Fruit fly (Drosophila melanogaster) whole organism, embryonic: ENCODE data around the gene CG32425.

Experiments
- Adf1 ChIP-seq: fragments of 200-800 bp; sonication (Bioruptor generic); IDR thresholded peaks from 2 replicates; pipeline ENCODE4 v1.3.6; 2022; ENCODE audit warnings: missing biosample characterization, missing genetic modification characterization
- CG10209 ChIP-seq: fragments of 200-800 bp; sonication (Bioruptor generic); optimal IDR thresholded peaks from 3 replicates; lab custom pipeline; 2017; ENCODE audit warnings: missing biosample characterization, mild to moderate bottlenecking, missing genetic modification characterization, missing genetic modification reagents
- CG11560 ChIP-seq: fragments of 200-800 bp; sonication (Bioruptor generic); IDR thresholded peaks from 3 replicates; pipeline ENCODE4 v1.3.6; 2022; ENCODE audit warnings: missing biosample characterization, missing genetic modification characterization
- CG12299 ChIP-seq: fragments of 200-800 bp; sonication (Bioruptor generic); optimal IDR thresholded peaks from 2 replicates; lab custom pipeline; 2018; ENCODE audit warnings: missing biosample characterization, mild to moderate bottlenecking, missing genetic modification characterization
- CG12942 ChIP-seq: fragments of 200-800 bp; sonication (Bioruptor generic); optimal IDR thresholded peaks from 3 replicates; lab custom pipeline; 2016; ENCODE audit warnings: missing biosample characterization, missing genetic modification characterization
- CG13296 ChIP-seq: fragments of 200-800 bp; sonication (Bioruptor generic); optimal IDR thresholded peaks from 3 replicates; lab custom pipeline; 2018; ENCODE audit warnings: missing biosample characterization, mild to moderate bottlenecking, missing genetic modification characterization
- CG14667 ChIP-seq: fragments of 200-800 bp; sonication (Bioruptor generic); IDR thresholded peaks from 2 replicates; pipeline ENCODE4 v1.3.6; 2022; ENCODE audit warnings: missing biosample characterization, missing genetic modification characterization
- CG14965 ChIP-seq: fragments of 200-800 bp; sonication (Bioruptor generic); optimal IDR thresholded peaks from 2 replicates; lab custom pipeline; 2016; ENCODE audit warnings: missing biosample characterization, missing genetic modification characterization, borderline replicate concordance
- CG17359 ChIP-seq: fragments of 200-800 bp; sonication (Bioruptor generic); optimal IDR thresholded peaks from 3 replicates; lab custom pipeline; 2018; ENCODE audit warnings: missing biosample characterization, mild to moderate bottlenecking, missing genetic modification characterization, moderate library complexity
- CG18011 ChIP-seq: fragments of 200-800 bp; sonication (Bioruptor generic); optimal IDR thresholded peaks from 2 replicates; lab custom pipeline; 2017; ENCODE audit warnings: missing biosample characterization, missing genetic modification characterization, mild to moderate bottlenecking, moderate library complexity, missing genotype
- CG2712 ChIP-seq: fragments of 200-800 bp; optimal IDR thresholded peaks from 3 replicates; lab custom pipeline; 2019; ENCODE audit warnings: missing biosample characterization, mild to moderate bottlenecking, missing genetic modification characterization, moderate library complexity
- CG31388 ChIP-seq: fragments of 200-800 bp; sonication (Bioruptor generic); optimal IDR thresholded peaks from 2 replicates; lab custom pipeline; 2016; ENCODE audit warnings: missing biosample characterization, missing genetic modification characterization
- CG3847 ChIP-seq: fragments of 200-800 bp; sonication (Bioruptor generic); IDR thresholded peaks from 2 replicates; pipeline ENCODE4 v1.3.6; 2022; ENCODE audit warnings: missing biosample characterization, missing genetic modification characterization
- CG6683 ChIP-seq: fragments of 200-800 bp; sonication (Bioruptor generic); optimal IDR thresholded peaks from 2 replicates; lab custom pipeline; 2017; ENCODE audit warnings: missing biosample characterization, mild to moderate bottlenecking, missing genetic modification characterization, missing genetic modification reagents
- CG6689 ChIP-seq: fragments of 200-800 bp; sonication (Bioruptor generic); IDR thresholded peaks from 2 replicates; pipeline ENCODE4 v1.3.6; 2022; ENCODE audit warnings: missing biosample characterization, missing genetic modification characterization
- CG7839 ChIP-seq: fragments of 200-800 bp; sonication (Bioruptor generic); optimal IDR thresholded peaks from 3 replicates; lab custom pipeline; 2018; ENCODE audit warnings: missing biosample characterization, mild to moderate bottlenecking, missing genetic modification characterization, moderate library complexity
- CG7963 ChIP-seq: fragments of 200-800 bp; sonication (Bioruptor generic); IDR thresholded peaks from 3 replicates; pipeline ENCODE4 v1.3.6; 2022; ENCODE audit warnings: missing biosample characterization, missing genetic modification characterization; ENCODE audit not compliant: partially characterized antibody
- CG7987 ChIP-seq: fragments of 200-800 bp; sonication (Bioruptor generic); optimal IDR thresholded peaks from 2 replicates; lab custom pipeline; 2018; ENCODE audit warnings: missing biosample characterization, mild to moderate bottlenecking, missing genetic modification characterization, moderate library complexity
- CG8359 ChIP-seq: fragments of 200-800 bp; sonication (Bioruptor generic); optimal IDR thresholded peaks from 2 replicates; lab custom pipeline; 2017; ENCODE audit warnings: missing biosample characterization, mild to moderate bottlenecking, missing genetic modification characterization, borderline replicate concordance
- CG8478 ChIP-seq: fragments of >200 bp; optimal IDR thresholded peaks from 2 replicates; lab custom pipeline; 2018
- D ChIP-seq, 2 experiments: fragments of 200-800 bp in 1 of 2; fragments of >200 bp in 1 of 2; sonication (Bioruptor generic) in 1 of 2; optimal IDR thresholded peaks; 2 replicates in 1 of 2; 3 replicates in 1 of 2; lab custom pipeline; 2017; ENCODE audit warnings: mild to moderate bottlenecking in 1 of 2, missing biosample characterization in 1 of 2, missing genetic modification characterization in 1 of 2, missing genetic modification reagents in 1 of 2
- Doc3 ChIP-seq: fragments of 200-800 bp; sonication (Bioruptor generic); IDR thresholded peaks from 3 replicates; pipeline ENCODE4 v1.3.6; 2022; ENCODE audit warnings: missing biosample characterization, missing genetic modification characterization; ENCODE audit not compliant: partially characterized antibody
- Hey ChIP-seq: fragments of 200-800 bp; sonication (Bioruptor generic); optimal IDR thresholded peaks from 3 replicates; lab custom pipeline; 2018; ENCODE audit warnings: missing biosample characterization, mild to moderate bottlenecking, missing genetic modification characterization
- Meics ChIP-seq: fragments of 200-800 bp; sonication (Bioruptor generic); optimal IDR thresholded peaks from 2 replicates; lab custom pipeline; 2017; ENCODE audit warnings: missing biosample characterization, mild to moderate bottlenecking, missing genetic modification characterization
- Neu2 ChIP-seq: fragments of 200-800 bp; sonication (Bioruptor generic); optimal IDR thresholded peaks from 3 replicates; lab custom pipeline; 2016; ENCODE audit warnings: missing biosample characterization, missing genetic modification characterization, borderline replicate concordance
- Opbp ChIP-seq: fragments of 200-800 bp; sonication (Bioruptor generic); IDR thresholded peaks from 3 replicates; pipeline ENCODE4 v1.3.6; 2022; ENCODE audit warnings: missing biosample characterization, missing genetic modification characterization; ENCODE audit not compliant: partially characterized antibody
- Rx ChIP-seq: fragments of 200-800 bp; sonication (Bioruptor generic); IDR thresholded peaks from 2 replicates; pipeline ENCODE4 v1.3.6; 2022; ENCODE audit warnings: missing biosample characterization, missing genetic modification characterization
- Spps ChIP-seq: fragments of 200-800 bp; sonication (Bioruptor generic); optimal IDR thresholded peaks from 2 replicates; lab custom pipeline; 2018; ENCODE audit warnings: missing biosample characterization, mild to moderate bottlenecking, missing genetic modification characterization
- bab2 ChIP-seq: fragments of 200-800 bp; sonication (Bioruptor generic); optimal IDR thresholded peaks from 2 replicates; lab custom pipeline; 2016; ENCODE audit warnings: missing biosample characterization, missing genetic modification characterization
- caup ChIP-seq: fragments of 200-800 bp; sonication (Bioruptor generic); optimal IDR thresholded peaks from 3 replicates; lab custom pipeline; 2017; ENCODE audit warnings: missing biosample characterization, mild to moderate bottlenecking, missing genetic modification characterization, moderate library complexity; ENCODE audit not compliant: severe bottlenecking
- ci ChIP-seq: fragments of 200-800 bp; sonication (Bioruptor generic); IDR thresholded peaks from 3 replicates; pipeline ENCODE4 v1.3.6; 2022; ENCODE audit warnings: missing biosample characterization, missing genetic modification characterization
- crol ChIP-seq: fragments of 200-800 bp; sonication (Bioruptor generic); IDR thresholded peaks from 2 replicates; pipeline ENCODE4 v1.3.6; 2022; ENCODE audit warnings: missing biosample characterization, missing genetic modification characterization
- crp ChIP-seq, 2 experiments: fragments of 200-800 bp; sonication (Bioruptor generic); optimal IDR thresholded peaks; 2 replicates in 1 of 2; 3 replicates in 1 of 2; lab custom pipeline; 2017; ENCODE audit warnings: missing biosample characterization in 2 of 2, missing genetic modification characterization in 2 of 2, mild to moderate bottlenecking in 1 of 2, moderate library complexity in 1 of 2
- dan ChIP-seq: fragments of 200-800 bp; sonication (Bioruptor generic); IDR thresholded peaks from 2 replicates; pipeline ENCODE4 v1.3.6; 2022; ENCODE audit warnings: missing biosample characterization, missing genetic modification characterization
- fd96Cb ChIP-seq: fragments of 200-800 bp; sonication (Bioruptor generic); optimal IDR thresholded peaks from 2 replicates; lab custom pipeline; 2018; ENCODE audit warnings: missing biosample characterization, mild to moderate bottlenecking, missing genetic modification characterization, moderate library complexity
- gfzf ChIP-seq: fragments of 200-800 bp; sonication (Bioruptor generic); optimal IDR thresholded peaks from 2 replicates; lab custom pipeline; 2016; ENCODE audit warnings: missing biosample characterization, mild to moderate bottlenecking, missing genetic modification characterization, moderate library complexity
- hkb ChIP-seq, 2 experiments: fragments of 200-800 bp in 1 of 2; fragments of >200 bp in 1 of 2; sonication (Bioruptor generic) in 1 of 2; IDR thresholded peaks in 1 of 2; optimal IDR thresholded peaks in 1 of 2; 2 replicates each; pipeline versions ENCODE4 v1.3.6 to Lab custom; 2017 to 2022; ENCODE audit warnings: missing biosample characterization in 1 of 2, missing genetic modification characterization in 1 of 2
- ind ChIP-seq: fragments of 200-800 bp; sonication (Bioruptor generic); optimal IDR thresholded peaks from 3 replicates; lab custom pipeline; 2016; ENCODE audit warnings: missing biosample characterization, missing genetic modification characterization
- inv ChIP-seq: fragments of 200-800 bp; sonication (Bioruptor generic); IDR thresholded peaks from 2 replicates; pipeline ENCODE4 v1.3.6; 2022; ENCODE audit warnings: missing biosample characterization, missing genetic modification characterization; ENCODE audit not compliant: partially characterized antibody
- jing ChIP-seq: fragments of 200-800 bp; sonication (Bioruptor generic); optimal IDR thresholded peaks from 2 replicates; lab custom pipeline; 2018; ENCODE audit warnings: missing biosample characterization, mild to moderate bottlenecking, missing genetic modification characterization
- lbe ChIP-seq: fragments of 200-800 bp; sonication (Bioruptor generic); optimal IDR thresholded peaks from 2 replicates; lab custom pipeline; 2016; ENCODE audit warnings: missing biosample characterization, mild to moderate bottlenecking, missing genetic modification characterization
- nau ChIP-seq: fragments of 200-800 bp; sonication (Bioruptor generic); optimal IDR thresholded peaks from 3 replicates; lab custom pipeline; 2017; ENCODE audit warnings: missing biosample characterization, mild to moderate bottlenecking, missing genetic modification characterization, missing genetic modification reagents
- p53 ChIP-seq: fragments of 200-800 bp; sonication (Bioruptor generic); optimal IDR thresholded peaks from 2 replicates; lab custom pipeline; 2016; ENCODE audit warnings: missing biosample characterization, missing genetic modification characterization
- pb ChIP-seq: fragments of 200-800 bp; sonication (Bioruptor generic); optimal IDR thresholded peaks from 3 replicates; lab custom pipeline; 2016; ENCODE audit warnings: missing biosample characterization, missing genetic modification characterization
- pita ChIP-seq: fragments of 200-800 bp; sonication (Bioruptor generic); optimal IDR thresholded peaks from 2 replicates; lab custom pipeline; 2017; ENCODE audit warnings: missing biosample characterization, mild to moderate bottlenecking, missing genetic modification characterization
- prd ChIP-seq, 3 experiments: fragments of >200 bp in 2 of 3; fragments of 200-800 bp in 1 of 3; sonication (Bioruptor generic) in 1 of 3; optimal IDR thresholded peaks in 2 of 3; IDR thresholded peaks in 1 of 3; 2 replicates in 2 of 3; 3 replicates in 1 of 3; pipeline versions ENCODE4 v1.3.6 to Lab custom; 2017 to 2022; ENCODE audit warnings: missing biosample characterization in 1 of 3, missing genetic modification characterization in 1 of 3
- rib ChIP-seq: fragments of 200-800 bp; sonication (Bioruptor generic); IDR thresholded peaks from 2 replicates; pipeline ENCODE4 v1.3.6; 2022; ENCODE audit warnings: missing biosample characterization, missing genetic modification characterization
- row ChIP-seq: fragments of 200-800 bp; sonication (Bioruptor generic); IDR thresholded peaks from 3 replicates; pipeline ENCODE4 v1.3.6; 2022; ENCODE audit warnings: missing biosample characterization, missing genetic modification characterization
- tgo ChIP-seq: fragments of 200-800 bp; sonication (Bioruptor generic); IDR thresholded peaks from 3 replicates; pipeline ENCODE4 v1.3.6; 2022; ENCODE audit warnings: missing biosample characterization, missing genetic modification characterization

CG32425 gene

DNA sequence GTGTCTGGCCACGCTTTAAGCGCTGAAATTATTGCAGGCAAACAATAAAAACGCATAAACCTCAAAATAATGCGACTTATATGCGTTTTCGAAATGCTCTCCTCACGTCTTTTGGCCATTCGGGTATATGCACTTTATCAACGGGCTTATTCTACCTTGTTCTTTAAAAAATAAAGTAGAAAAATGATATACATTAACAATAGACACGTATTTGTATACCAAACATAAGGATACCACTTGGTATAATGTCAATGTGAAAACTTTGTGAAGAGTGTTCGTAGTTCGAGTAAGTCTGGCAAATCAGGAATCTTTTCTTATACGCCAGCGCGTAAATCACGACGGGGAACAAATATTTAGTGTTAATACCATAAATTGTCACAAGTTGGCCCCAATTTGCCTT lies 59.2 kb downstream of the CG32425 start (continued):
- no peak for TF ChIP-seq jing
- no peak for TF ChIP-seq nau (GFP tag; lab: Kevin White, UChicago)
- TF ChIP-seq fd96Cb (tag; lab: Kevin White, UChicago): peak; percentile 17
- TF ChIP-seq CG7963: no peak
- TF ChIP-seq hkb (optimal IDR thresholded peaks at IDR 0.05; lab: Kevin White, UChicago): no peak
- TF ChIP-seq hkb (GFP tag; IDR thresholded peaks at IDR 0.05; lab: Robert Waterston, UW): peak; percentile 20; the same call in 1 of the 2 replicates
- TF ChIP-seq CG12299 (tag; lab: Kevin White, UChicago): no peak
- TF ChIP-seq Spps (tag; lab: Kevin White, UChicago): no peak
- no peak for TF ChIP-seq CG8478 (lab: Kevin White, UChicago)
- no peak for TF ChIP-seq CG7987 (GFP tag; lab: Kevin White, UChicago)
- TF ChIP-seq caup (GFP tag; lab: Kevin White, UChicago): no peak
- TF ChIP-seq row: peak; percentile 32; the same call in 1 of the 3 replicates
- TF ChIP-seq Meics (GFP tag; lab: Kevin White, UChicago): no peak
- no peak for TF ChIP-seq crp (GFP tag; optimal IDR thresholded peaks at IDR 0.05; lab: Kevin White, UChicago)
- no peak for TF ChIP-seq Adf1 (GFP tag; lab: Robert Waterston, UW)
- TF ChIP-seq CG13296 (GFP tag; lab: Kevin White, UChicago): no peak
- TF ChIP-seq D (optimal IDR thresholded peaks at IDR 0.05; lab: Kevin White, UChicago): no peak
- TF ChIP-seq D (GFP tag; optimal IDR thresholded peaks at IDR 0.05; lab: Kevin White, UChicago): no peak
- no peak for TF ChIP-seq Opbp
- TF ChIP-seq Neu2: no peak
- no peak for TF ChIP-seq Rx
- no peak for TF ChIP-seq bab2 (GFP tag; lab: Kevin White, UChicago)
- TF ChIP-seq lbe (GFP tag; lab: Kevin White, UChicago): peak; percentile 48
- no peak for TF ChIP-seq CG11560 (tag; lab: Robert Waterston, UW)
- no peak for TF ChIP-seq crol (GFP tag; lab: Robert Waterston, UW)
- TF ChIP-seq CG7839: peak; percentile 28
- no peak for TF ChIP-seq CG14965
- no peak for TF ChIP-seq CG31388 (GFP tag; lab: Kevin White, UChicago)
- no peak for TF ChIP-seq CG8359 (GFP tag; lab: Kevin White, UChicago)
- TF ChIP-seq ci (GFP tag; lab: Robert Waterston, UW): 0 out of 3 replicates have a peak, but pooled peaks have one; percentile 32
- TF ChIP-seq inv (GFP tag; lab: Robert Waterston, UW): no peak
- no peak for TF ChIP-seq Hey (tag; lab: Kevin White, UChicago)
- no peak for TF ChIP-seq CG6683 (GFP tag; lab: Kevin White, UChicago)
- no peak for TF ChIP-seq rib (GFP tag; lab: Robert Waterston, UW)
- 0 out of 3 replicates have a peak, but pooled peaks have one; percentile 25 for TF ChIP-seq tgo (GFP tag; lab: Robert Waterston, UW)
- no peak for TF ChIP-seq CG6689 (GFP tag; lab: Robert Waterston, UW)
- no peak for TF ChIP-seq ind (GFP tag; lab: Kevin White, UChicago)
- TF ChIP-seq CG18011 (GFP tag; lab: Kevin White, UChicago): no peak
- TF ChIP-seq CG14667 (GFP tag; lab: Robert Waterston, UW): no peak
- TF ChIP-seq p53 (GFP tag; lab: Kevin White, UChicago): no peak
- no peak for TF ChIP-seq CG3847 (GFP tag; lab: Robert Waterston, UW)
- no peak for TF ChIP-seq gfzf (GFP tag; lab: Kevin White, UChicago)
- TF ChIP-seq CG12942 (GFP tag; lab: Kevin White, UChicago): no peak
- TF ChIP-seq pb (GFP tag; lab: Kevin White, UChicago): no peak
- peak; percentile 36 for TF ChIP-seq CG17359
- TF ChIP-seq CG2712: peak; percentile 33
- TF ChIP-seq Doc3 (GFP tag; lab: Robert Waterston, UW): no peak
- TF ChIP-seq pita (GFP tag; lab: Kevin White, UChicago): no peak
- no peak for TF ChIP-seq CG10209
- no peak for TF ChIP-seq dan (GFP tag; lab: Robert Waterston, UW)
- TF ChIP-seq prd (optimal IDR thresholded peaks at IDR 0.05; lab: Kevin White, UChicago): no peak
- TF ChIP-seq prd (GFP tag; IDR thresholded peaks at IDR 0.05; lab: Robert Waterston, UW): peak; percentile 38; the same call in 1 of the 3 replicates
